Worm (Caenorhabditis elegans): ENCODE data around the gene ZK930.6.
A peak's percentile ranks its signal among the peaks of the same experiment; 100 is the strongest.

ZK930.6 gene

ce11 chrII:11856361-11856760, 27.4 kb upstream of the ZK930.6 start, which contains the start of gene clh-1:
Gene clh-1, minus strand, starts transcription at chrII:11856461.
- no peak for TF ChIP-seq nhr-20 (tag; optimal IDR thresholded peaks at IDR 0.05)
- TF ChIP-seq ceh-8 (GFP tag; optimal IDR thresholded peaks at IDR 0.05), result no peak
- no peak for TF ChIP-seq rnt-1 (tag; optimal IDR thresholded peaks at IDR 0.05)
- TF ChIP-seq lin-14 (GFP tag; optimal IDR thresholded peaks at IDR 0.05), result no peak
- no peak for TF ChIP-seq mep-1 (tag; optimal IDR thresholded peaks at IDR 0.05)
- no peak for TF ChIP-seq unc-86 (tag; optimal IDR thresholded peaks at IDR 0.05)
- no peak for TF ChIP-seq irx-1 (tag; optimal IDR thresholded peaks at IDR 0.05)
- TF ChIP-seq dpl-1 (GFP tag; optimal IDR thresholded peaks at IDR 0.05), result no peak
- no peak for TF ChIP-seq hpl-2 (GFP tag; optimal IDR thresholded peaks at IDR 0.05)
- no peak for TF ChIP-seq efl-3 (GFP tag; optimal IDR thresholded peaks at IDR 0.05)
- TF ChIP-seq nhr-19 (GFP tag; conservative IDR thresholded peaks at IDR 0.05), result no peak
- no peak for TF ChIP-seq tlp-1 (tag; optimal IDR thresholded peaks at IDR 0.05)
- no peak for TF ChIP-seq sox-4 (tag; optimal IDR thresholded peaks at IDR 0.05)
- TF ChIP-seq pqm-1 (tag; optimal IDR thresholded peaks at IDR 0.05), result no peak
- TF ChIP-seq nhr-77 (tag; optimal IDR thresholded peaks at IDR 0.05), result no peak
- no peak for TF ChIP-seq swsn-7 (tag; optimal IDR thresholded peaks at IDR 0.05)
- TF ChIP-seq ets-5 (GFP tag; IDR thresholded peaks at IDR 0.05), result no peak
- no peak for TF ChIP-seq nhr-11 (tag; optimal IDR thresholded peaks at IDR 0.05)
- no peak for TF ChIP-seq unc-30 (tag; optimal IDR thresholded peaks at IDR 0.05)

- no peak for TF ChIP-seq ceh-63 (GFP tag; optimal IDR thresholded peaks at IDR 0.05)
- no peak for TF ChIP-seq snpc-4 (tag; optimal IDR thresholded peaks at IDR 0.05)
- peak in 1 of 2 experiments; percentile 17 for TF ChIP-seq lin-35 (GFP tag; optimal IDR thresholded peaks at IDR 0.05)
- TF ChIP-seq alr-1 (tag; optimal IDR thresholded peaks at IDR 0.05; ENCODE audit: borderline replicate concordance), result no peak
- TF ChIP-seq mep-1 (tag; optimal IDR thresholded peaks at IDR 0.05), result no peak
- TF ChIP-seq ceh-90 (tag; optimal IDR thresholded peaks at IDR 0.05), result no peak
- peak; percentile 89 for TF ChIP-seq elt-2 (tag; optimal IDR thresholded peaks at IDR 0.05)
- TF ChIP-seq sptf-1 (tag; optimal IDR thresholded peaks at IDR 0.05), result no peak
- no peak for TF ChIP-seq irx-1 (tag; optimal IDR thresholded peaks at IDR 0.05)
Measured at ce11 chrII:11859833-11860232, 23.9 kb upstream of the ZK930.6 start.

ce11 chrII:11860623-11861079, 23.1 kb upstream of the ZK930.6 start, which contains the start of gene K12D12.5:
Gene K12D12.5, plus strand, starts transcription at chrII:11861029.
- TF ChIP-seq aly-2 (tag; optimal IDR thresholded peaks at IDR 0.05) (no peak), efl-1 (optimal IDR thresholded peaks at IDR 0.05) (peak in 1 of 2 experiments; percentile 61), efl-1 (GFP tag; optimal IDR thresholded peaks at IDR 0.05 in 1 of 2) (no peak)

ce11 chrII:11865644-11866043, 18.1 kb upstream of the ZK930.6 start, which contains the start of gene K12D12.4:
Gene K12D12.4, minus strand, starts transcription at chrII:11865744.
- no peak for TF ChIP-seq ceh-88 (GFP tag; IDR thresholded peaks at IDR 0.05)
- TF ChIP-seq tlp-1 (tag; optimal IDR thresholded peaks at IDR 0.05), result no peak
- TF ChIP-seq F16B12.6 (tag; optimal IDR thresholded peaks at IDR 0.05), result no peak
- TF ChIP-seq pag-3 (tag; optimal IDR thresholded peaks at IDR 0.05; ENCODE audit: borderline replicate concordance, insufficient read depth), result no peak
- no peak for TF ChIP-seq hlh-4 (tag; optimal IDR thresholded peaks at IDR 0.05)
- no peak for TF ChIP-seq jun-1 (tag; optimal IDR thresholded peaks at IDR 0.05)
- TF ChIP-seq C16A3.4 (tag; optimal IDR thresholded peaks at IDR 0.05), result no peak
- no peak for TF ChIP-seq ceh-63 (GFP tag; optimal IDR thresholded peaks at IDR 0.05)
- TF ChIP-seq irx-1 (tag; optimal IDR thresholded peaks at IDR 0.05), result no peak
- no peak for TF ChIP-seq hlh-17 (GFP tag; optimal IDR thresholded peaks at IDR 0.05; ENCODE audit: borderline replicate concordance)

ce11 chrII:11868234-11868633, 15.5 kb upstream of the ZK930.6 start, which contains the start of gene col-84:
Gene col-84, plus strand, starts transcription at chrII:11868534.
- TF ChIP-seq isw-1 (GFP tag; IDR thresholded peaks at IDR 0.05), result no peak
- no peak for TF ChIP-seq swsn-7 (tag; optimal IDR thresholded peaks at IDR 0.05)
- TF ChIP-seq pag-3 (tag; optimal IDR thresholded peaks at IDR 0.05; ENCODE audit: borderline replicate concordance, insufficient read depth), result no peak
- no peak for TF ChIP-seq zip-4 (GFP tag; optimal IDR thresholded peaks at IDR 0.05)
- no peak for TF ChIP-seq unc-62 (GFP tag; optimal IDR thresholded peaks at IDR 0.05)
- no peak for TF ChIP-seq nhr-28 (tag; optimal IDR thresholded peaks at IDR 0.05)
